Fruit fly (Drosophila melanogaster) whole organism, adult: ENCODE data around the gene Kat60.

ENCODE experiments used
- CG12768 ChIP-seq: fragments of 200-800 bp; sonication (Bioruptor generic); optimal IDR thresholded peaks from 2 replicates; lab custom pipeline; 2017; ENCODE audit warnings: missing biosample characterization, missing genetic modification characterization, mild to moderate bottlenecking, moderate library complexity, missing genetic modification reagents
- CG33017 ChIP-seq: fragments of 200-800 bp; sonication (Bioruptor generic); optimal IDR thresholded peaks from 2 replicates; lab custom pipeline; 2018; ENCODE audit warnings: missing biosample characterization, mild to moderate bottlenecking, missing genetic modification characterization, moderate library complexity
- Clk ChIP-seq: fragments of 200-800 bp; sonication (Bioruptor generic); optimal IDR thresholded peaks from 2 replicates; lab custom pipeline; 2017; ENCODE audit warnings: missing biosample characterization, missing genetic modification characterization
- Crg-1 ChIP-seq: fragments of 200-800 bp; sonication (Bioruptor generic); optimal IDR thresholded peaks from 2 replicates; lab custom pipeline; 2016; ENCODE audit warnings: missing biosample characterization, missing genetic modification characterization
- cnc ChIP-seq, 2 experiments: fragments of >200 bp; optimal IDR thresholded peaks; 2 replicates each; lab custom pipeline; 2017
- kay ChIP-seq: fragments of 200-800 bp; sonication (Bioruptor generic); peaks from one replicate; lab custom pipeline; 2016; ENCODE audit warnings: missing biosample characterization, missing genetic modification characterization, borderline replicate concordance
- tj ChIP-seq: fragments of 200-800 bp; sonication (Bioruptor generic); optimal IDR thresholded peaks from 3 replicates; lab custom pipeline; 2017; ENCODE audit warnings: missing biosample characterization, mild to moderate bottlenecking, missing genetic modification characterization, moderate library complexity

DNA sequence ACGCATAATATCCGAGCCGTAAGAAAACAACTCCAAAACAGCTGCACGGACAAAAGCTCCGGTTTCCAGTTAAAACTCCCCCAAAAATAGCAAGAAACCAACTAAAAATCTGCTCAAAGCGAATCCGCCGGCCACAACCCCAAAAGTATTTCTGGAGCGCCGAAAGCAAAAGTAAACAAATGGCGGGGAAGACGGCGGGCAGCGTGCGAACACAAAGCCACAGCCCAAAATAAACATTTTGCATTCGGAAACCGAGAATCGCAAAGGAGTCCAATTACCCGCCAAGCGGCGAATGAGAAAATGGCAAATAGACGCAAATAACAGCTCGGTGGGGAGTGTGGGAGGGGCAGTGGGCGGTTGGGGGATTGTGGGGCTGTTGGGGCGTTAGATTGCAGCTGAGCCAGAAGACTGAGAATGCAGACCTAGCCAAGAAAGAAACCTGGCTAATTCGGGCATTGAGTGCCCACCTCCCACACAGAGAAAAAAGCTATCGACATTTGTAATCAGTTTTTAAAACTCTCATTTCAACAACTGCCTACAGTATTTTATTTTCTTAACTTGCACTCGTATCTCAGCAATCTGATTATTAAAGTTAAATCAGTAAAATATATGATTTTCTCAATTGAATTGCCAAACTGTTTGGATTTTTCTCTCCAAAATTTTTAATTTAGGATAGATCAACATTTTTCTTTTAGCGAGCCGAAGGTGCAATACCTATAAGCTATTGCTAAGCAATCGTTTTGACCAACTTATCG, 17.7 kb downstream of the Kat60 start:
- no peak for TF ChIP-seq kay (GFP tag; lab: Kevin White, UChicago)
- no peak for TF ChIP-seq cnc (optimal IDR thresholded peaks at IDR 0.05; lab: Kevin White, UChicago)
- TF ChIP-seq CG33017, result no peak
- TF ChIP-seq Crg-1 (GFP tag; lab: Kevin White, UChicago), result no peak
- TF ChIP-seq Clk, result no peak
- peak; percentile 90 for TF ChIP-seq tj
- TF ChIP-seq CG12768 (GFP tag; lab: Kevin White, UChicago), result no peak
